Fruit fly (Drosophila melanogaster): ENCODE results near the gene Scp2.

The Scp2 gene

DNA sequence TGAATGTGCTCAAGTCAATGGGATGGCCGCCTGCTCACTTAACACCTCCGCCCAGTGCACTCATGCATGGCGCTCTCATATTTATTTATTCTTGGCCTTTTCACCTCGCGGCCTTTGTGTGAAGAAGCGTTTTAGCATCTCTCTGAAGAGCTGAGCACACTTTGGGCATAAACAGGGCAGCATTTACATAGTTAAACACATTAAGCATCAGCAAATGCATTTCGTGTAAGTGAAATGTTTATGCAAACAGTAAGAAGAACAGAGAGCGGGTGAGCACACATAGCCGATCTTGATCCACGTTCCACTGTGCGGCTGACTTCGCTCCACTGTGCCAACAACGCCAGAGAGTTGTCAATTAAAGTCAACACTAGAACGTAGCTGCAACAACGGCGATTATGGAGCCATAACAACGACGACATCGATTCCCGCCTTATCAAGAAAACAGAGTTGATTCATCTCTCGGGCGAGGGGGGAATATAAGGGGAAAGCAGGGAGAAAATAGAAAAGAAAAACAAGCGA, 58.8 kb downstream of the Scp2 start (continued):
- no peak for TF ChIP-seq CG15514 (GFP tag; optimal IDR thresholded peaks at IDR 0.05)
- peak; percentile 24 for TF ChIP-seq slp2 (GFP tag; optimal IDR thresholded peaks at IDR 0.05)
- TF ChIP-seq CG1792 (GFP tag; optimal IDR thresholded peaks at IDR 0.05): no peak
- TF ChIP-seq unpg (GFP tag; optimal IDR thresholded peaks at IDR 0.05): peak; percentile 42
- no peak for TF ChIP-seq CG32772 (GFP tag; IDR thresholded peaks at IDR 0.05)
- TF ChIP-seq Dek (tag; optimal IDR thresholded peaks at IDR 0.05): no peak
- no peak for TF ChIP-seq tx (GFP tag; optimal IDR thresholded peaks at IDR 0.05)
- TF ChIP-seq CG5953 (GFP tag; IDR thresholded peaks at IDR 0.05): no peak
- TF ChIP-seq CG8944 (GFP tag; optimal IDR thresholded peaks at IDR 0.05): peak; percentile 45
- TF ChIP-seq stc (GFP tag; IDR thresholded peaks at IDR 0.05): no peak
- TF ChIP-seq repo (GFP tag; optimal IDR thresholded peaks at IDR 0.05): peak; percentile 23
- TF ChIP-seq jigr1 (GFP tag; IDR thresholded peaks at IDR 0.05): no peak
- TF ChIP-seq lov (optimal IDR thresholded peaks at IDR 0.05): no peak
- no peak; the same call in 2 of the 3 replicates for TF ChIP-seq lov (GFP tag; IDR thresholded peaks at IDR 0.05)
- TF ChIP-seq Drgx (GFP tag; IDR thresholded peaks at IDR 0.05): no peak
- no peak for TF ChIP-seq ranshi (GFP tag; IDR thresholded peaks at IDR 0.05)
- no peak for TF ChIP-seq Atf3 (GFP tag; optimal IDR thresholded peaks at IDR 0.05)
- TF ChIP-seq CG9797 (GFP tag; optimal IDR thresholded peaks at IDR 0.05): peak; percentile 51
- no peak for TF ChIP-seq mam (GFP tag; optimal IDR thresholded peaks at IDR 0.05)
- peak; percentile 60 for TF ChIP-seq vvl (GFP tag; IDR thresholded peaks at IDR 0.05)
- no peak for TF ChIP-seq CG1832 (GFP tag; optimal IDR thresholded peaks at IDR 0.05)
- peak; percentile 36 for TF ChIP-seq shn (GFP tag; optimal IDR thresholded peaks at IDR 0.05)
- no peak for TF ChIP-seq Atf6 (GFP tag; IDR thresholded peaks at IDR 0.05)
- no peak for TF ChIP-seq CG2120 (GFP tag; optimal IDR thresholded peaks at IDR 0.05)
- peak; percentile 15 for TF ChIP-seq CG4282 (GFP tag; optimal IDR thresholded peaks at IDR 0.05)
- TF ChIP-seq CG6175 (GFP tag; IDR thresholded peaks at IDR 0.05): no peak
- TF ChIP-seq ara (GFP tag; IDR thresholded peaks at IDR 0.05): peak; percentile 37; the same call in 1 of the 2 replicates
- TF ChIP-seq MTF-1 (GFP tag; optimal IDR thresholded peaks at IDR 0.05; ENCODE audit: borderline replicate concordance): peak; percentile 76
- no peak for TF ChIP-seq Hmx (GFP tag; optimal IDR thresholded peaks at IDR 0.05)
- TF ChIP-seq Nf-YB (GFP tag; optimal IDR thresholded peaks at IDR 0.05): peak; percentile 16
- no peak for TF ChIP-seq CG3995 (GFP tag; optimal IDR thresholded peaks at IDR 0.05)
- TF ChIP-seq CG9609 (GFP tag; optimal IDR thresholded peaks at IDR 0.05): no peak
- no peak for TF ChIP-seq toy (GFP tag; IDR thresholded peaks at IDR 0.05)
- TF ChIP-seq CG17385 (GFP tag; optimal IDR thresholded peaks at IDR 0.05): peak; percentile 19
- TF ChIP-seq CG2678 (tag; optimal IDR thresholded peaks at IDR 0.05): peak; percentile 49
- peak; percentile 42 for TF ChIP-seq CG10979 (tag; optimal IDR thresholded peaks at IDR 0.05)
- TF ChIP-seq CG30020 (tag; optimal IDR thresholded peaks at IDR 0.05): no peak
- TF ChIP-seq otp (GFP tag; IDR thresholded peaks at IDR 0.05): peak; percentile 63; the same call in 1 of the 3 replicates
- TF ChIP-seq dpn (GFP tag; optimal IDR thresholded peaks at IDR 0.05): peak in 1 of 2 experiments; percentile 12
- no peak for TF ChIP-seq slbo (GFP tag; IDR thresholded peaks at IDR 0.05)
- peak in 1 of 2 experiments; percentile 5 for TF ChIP-seq insv (GFP tag; optimal IDR thresholded peaks at IDR 0.05)
- no peak for TF ChIP-seq tna (GFP tag; IDR thresholded peaks at IDR 0.05; ENCODE audit: partially characterized antibody)
- TF ChIP-seq MESR4 (GFP tag; optimal IDR thresholded peaks at IDR 0.05): no peak
- TF ChIP-seq nerfin-1 (tag; optimal IDR thresholded peaks at IDR 0.05): peak; percentile 26
- peak; percentile 68 for TF ChIP-seq CG2712 (tag; optimal IDR thresholded peaks at IDR 0.05)
- TF ChIP-seq Chrac-16 (GFP tag; optimal IDR thresholded peaks at IDR 0.05): no peak
- no peak for TF ChIP-seq zf30C (GFP tag; optimal IDR thresholded peaks at IDR 0.05)
- no peak for TF ChIP-seq Xbp1 (GFP tag; optimal IDR thresholded peaks at IDR 0.05)
- no peak for TF ChIP-seq CG11504 (tag; optimal IDR thresholded peaks at IDR 0.05)
- peak; percentile 25 for TF ChIP-seq CG17568 (GFP tag; optimal IDR thresholded peaks at IDR 0.05)
- TF ChIP-seq Ets65A (GFP tag): peak; percentile 90
- TF ChIP-seq CG8478 (optimal IDR thresholded peaks at IDR 0.05): no peak
